Fruit fly (Drosophila melanogaster) Kc167 (cell line): Measurements from ENCODE around the gene CG31191.

Experiments
- h ChIP-seq: fragments of >200 bp; optimal IDR thresholded peaks from 3 replicates; lab custom pipeline; 2018; ENCODE audit warnings: missing external identifiers
- psq ChIP-seq: fragments of >200 bp; optimal IDR thresholded peaks from 2 replicates; lab custom pipeline; 2017; ENCODE audit warnings: missing external identifiers
- ttk ChIP-seq: sonication (Bioruptor generic); optimal IDR thresholded peaks from 2 replicates; lab custom pipeline; 2017; ENCODE audit warnings: missing external identifiers

- TF ChIP-seq h (lab: Kevin White, UChicago) = no peak
- no peak for TF ChIP-seq psq (lab: Kevin White, UChicago)
- no peak for TF ChIP-seq ttk
Observed at dm6 chr3R:20988560-20988959, 43.2 kb upstream of the CG31191 start.
